Worm (Caenorhabditis elegans) whole organism, midembryonic: ENCODE measurements around the gene T13G4.4.

Source experiments
- T22C8.4 ChIP-seq: fragments of 200-800 bp; sonication (Bioruptor generic); IDR thresholded peaks from 2 replicates; pipeline ENCODE4 v1.3.6; 2022; ENCODE audit warnings: missing genetic modification characterization, missing compliant biosample characterization
- cog-1 ChIP-seq: sonication (generic microtip); optimal IDR thresholded peaks from 2 replicates; lab custom pipeline; 2016; ENCODE audit warnings: missing genetic modification characterization, missing compliant biosample characterization
- flt-1 ChIP-seq: fragments of 200-800 bp; sonication (Bioruptor generic); IDR thresholded peaks from 2 replicates; pipeline ENCODE4 v1.3.6; 2022; ENCODE audit warnings: missing genetic modification characterization, missing compliant biosample characterization
- klf-2 ChIP-seq: fragments of 200-800 bp; sonication (Bioruptor generic); conservative IDR thresholded peaks from 2 replicates; pipeline ENCODE4 v1.3.6; 2022; ENCODE audit warnings: missing genetic modification reagents, missing genetic modification characterization, missing compliant biosample characterization
- med-1 ChIP-seq: sonication (generic microtip); optimal IDR thresholded peaks from 2 replicates; lab custom pipeline; 2017; ENCODE audit warnings: missing genetic modification characterization, mild to moderate bottlenecking, missing compliant biosample characterization, antibody characterized with exemption, missing genetic modification reagents; ENCODE audit not compliant: insufficient read depth
- ref-1 ChIP-seq: fragments of 200-800 bp; sonication (Bioruptor generic); conservative IDR thresholded peaks from 2 replicates; pipeline ENCODE4 v1.3.6; 2022; ENCODE audit warnings: missing genetic modification reagents, missing genetic modification characterization, missing compliant biosample characterization
- tab-1 ChIP-seq: fragments of 200-800 bp; sonication (Bioruptor generic); IDR thresholded peaks from 2 replicates; pipeline ENCODE4 v1.3.6; 2022; ENCODE audit warnings: missing genetic modification characterization, missing compliant biosample characterization
- ztf-23 ChIP-seq: fragments of 200-800 bp; sonication (Bioruptor generic); IDR thresholded peaks from 2 replicates; pipeline ENCODE4 v1.3.6; 2022; ENCODE audit warnings: missing genetic modification reagents, missing genetic modification characterization, missing compliant biosample characterization
- ztf-29 ChIP-seq: fragments of 200-800 bp; sonication (Bioruptor generic); IDR thresholded peaks from 2 replicates; pipeline ENCODE4 v1.3.6; 2022; ENCODE audit warnings: missing genetic modification reagents, missing genetic modification characterization, missing compliant biosample characterization

Gene T13G4.4

ce11 chrX:1179984-1180383 lies 11.5 kb downstream of the T13G4.4 start, which contains the start of gene hot-8:
hot-8 (plus strand) TSS chrX:1180284.
- TF ChIP-seq klf-2 (GFP tag; lab: Robert Waterston, UW) (no peak), flt-1 (no peak), T22C8.4 (no peak), ztf-29 (GFP tag; lab: Robert Waterston, UW) (no peak), ztf-23 (GFP tag; lab: Robert Waterston, UW) (no peak)

ce11 chrX:1172024-1172423 lies 19.5 kb downstream of the T13G4.4 start:
- TF ChIP-seq klf-2 (GFP tag; lab: Robert Waterston, UW) (no peak), T22C8.4 (no peak), cog-1 (no peak), ztf-29 (GFP tag; lab: Robert Waterston, UW) (no peak), flt-1 (no peak), med-1 (no peak), ref-1 (GFP tag; lab: Robert Waterston, UW) (no peak), tab-1 (GFP tag; lab: Robert Waterston, UW) (no peak), ztf-23 (GFP tag; lab: Robert Waterston, UW) (no peak)

ce11 chrX:1171617-1172016 lies 19.9 kb downstream of the T13G4.4 start:
- TF ChIP-seq ztf-29 (GFP tag; lab: Robert Waterston, UW): no peak
- no peak for TF ChIP-seq T22C8.4
- no peak for TF ChIP-seq klf-2 (GFP tag; lab: Robert Waterston, UW)
- TF ChIP-seq ref-1 (GFP tag; lab: Robert Waterston, UW): no peak
- TF ChIP-seq tab-1 (GFP tag; lab: Robert Waterston, UW): no peak
- TF ChIP-seq ztf-23 (GFP tag; lab: Robert Waterston, UW): no peak
- TF ChIP-seq med-1: no peak
- TF ChIP-seq cog-1: no peak
- no peak for TF ChIP-seq flt-1

- TF ChIP-seq med-1 (no peak), klf-2 (GFP tag; lab: Robert Waterston, UW) (no peak), T22C8.4 (no peak), ztf-23 (GFP tag; lab: Robert Waterston, UW) (no peak), tab-1 (GFP tag; lab: Robert Waterston, UW) (no peak), ztf-29 (GFP tag; lab: Robert Waterston, UW) (no peak), cog-1 (no peak), ref-1 (GFP tag; lab: Robert Waterston, UW) (no peak), flt-1 (no peak)
Observed at ce11 chrX:1167234-1167633, 24.2 kb downstream of the T13G4.4 start.

- TF ChIP-seq klf-2 (GFP tag; lab: Robert Waterston, UW) (no peak), ztf-23 (GFP tag; lab: Robert Waterston, UW) (no peak), ztf-29 (GFP tag; lab: Robert Waterston, UW) (no peak), med-1 (no peak), tab-1 (GFP tag; lab: Robert Waterston, UW) (no peak), ref-1 (GFP tag; lab: Robert Waterston, UW) (no peak), T22C8.4 (no peak)
Observed at ce11 chrX:1162019-1162418, 29.5 kb downstream of the T13G4.4 start, which contains the start of gene tmc-1. tmc-1 (plus strand) TSS chrX:1162207.

- no peak for TF ChIP-seq med-1
- no peak for TF ChIP-seq ztf-29 (GFP tag; lab: Robert Waterston, UW)
- no peak for TF ChIP-seq flt-1
- no peak for TF ChIP-seq ref-1 (GFP tag; lab: Robert Waterston, UW)
- no peak for TF ChIP-seq klf-2 (GFP tag; lab: Robert Waterston, UW)
- TF ChIP-seq T22C8.4: no peak
- no peak for TF ChIP-seq tab-1 (GFP tag; lab: Robert Waterston, UW)
- no peak for TF ChIP-seq cog-1
- no peak for TF ChIP-seq ztf-23 (GFP tag; lab: Robert Waterston, UW)
Observed at ce11 chrX:1154648-1155047, 36.8 kb downstream of the T13G4.4 start, which contains the start of gene R193.1. R193.1 (plus strand) TSS chrX:1154948.

- TF ChIP-seq flt-1 (no peak), ztf-29 (GFP tag; lab: Robert Waterston, UW) (no peak)
Observed at ce11 chrX:1148438-1148837, 43.0 kb downstream of the T13G4.4 start, which contains the start of the genes R193.2 and R193.6. R193.2 (minus strand) TSS chrX:1148585. R193.6 (plus strand) TSS chrX:1148787.

- no peak for TF ChIP-seq ztf-23 (GFP tag; lab: Robert Waterston, UW)
- no peak for TF ChIP-seq cog-1
- no peak for TF ChIP-seq flt-1
- no peak for TF ChIP-seq ref-1 (GFP tag; lab: Robert Waterston, UW)
- TF ChIP-seq T22C8.4: no peak
- no peak for TF ChIP-seq ztf-29 (GFP tag; lab: Robert Waterston, UW)
- TF ChIP-seq klf-2 (GFP tag; lab: Robert Waterston, UW): no peak
- no peak for TF ChIP-seq tab-1 (GFP tag; lab: Robert Waterston, UW)
- TF ChIP-seq med-1: no peak
Observed at ce11 chrX:1147394-1147793, 44.1 kb downstream of the T13G4.4 start.

- TF ChIP-seq ztf-29 (GFP tag; lab: Robert Waterston, UW) (no peak), ref-1 (GFP tag; lab: Robert Waterston, UW) (no peak), tab-1 (GFP tag; lab: Robert Waterston, UW) (no peak), flt-1 (no peak), ztf-23 (GFP tag; lab: Robert Waterston, UW) (no peak), med-1 (no peak), klf-2 (GFP tag; lab: Robert Waterston, UW) (no peak), T22C8.4 (no peak), cog-1 (no peak)
Observed at ce11 chrX:1141617-1142016, 49.9 kb downstream of the T13G4.4 start.
